Fruit fly (Drosophila melanogaster) whole organism, embryonic: ENCODE results near the gene PsGEF.

Experiments used
- Adf1 ChIP-seq: fragments of 200-800 bp; sonication (Bioruptor generic); IDR thresholded peaks from 2 replicates; pipeline ENCODE4 v1.3.6; 2022; ENCODE audit warnings: missing biosample characterization, missing genetic modification characterization
- CG10959 ChIP-seq: fragments of 200-800 bp; sonication (Bioruptor generic); IDR thresholded peaks from 2 replicates; pipeline ENCODE4 v1.3.6; 2022; ENCODE audit warnings: missing biosample characterization, missing genetic modification characterization
- CG11695 ChIP-seq: fragments of 200-800 bp; sonication (Bioruptor generic); IDR thresholded peaks from 3 replicates; pipeline ENCODE4 v1.3.6; 2022; ENCODE audit warnings: missing biosample characterization, missing genetic modification characterization
- CG12155 ChIP-seq: fragments of 200-800 bp; sonication (Bioruptor generic); optimal IDR thresholded peaks from 3 replicates; lab custom pipeline; 2016; ENCODE audit warnings: missing biosample characterization, missing genetic modification characterization
- CG12659 ChIP-seq: fragments of 200-800 bp; sonication (Bioruptor generic); optimal IDR thresholded peaks from 3 replicates; lab custom pipeline; 2017; ENCODE audit warnings: mild to moderate bottlenecking, missing biosample characterization, missing genetic modification reagents, missing genetic modification characterization
- CG13296 ChIP-seq: fragments of 200-800 bp; sonication (Bioruptor generic); optimal IDR thresholded peaks from 3 replicates; lab custom pipeline; 2018; ENCODE audit warnings: missing biosample characterization, mild to moderate bottlenecking, missing genetic modification characterization
- CG14441 ChIP-seq: fragments of 200-800 bp; sonication (Bioruptor generic); IDR thresholded peaks from 2 replicates; pipeline ENCODE4 v1.3.6; 2022; ENCODE audit warnings: missing biosample characterization, missing genetic modification characterization
- CG15011 ChIP-seq: fragments of 200-800 bp; sonication (Bioruptor generic); optimal IDR thresholded peaks from 3 replicates; lab custom pipeline; 2018; ENCODE audit warnings: missing biosample characterization, mild to moderate bottlenecking, missing genetic modification characterization
- CG15073 ChIP-seq: fragments of 200-800 bp; sonication (Bioruptor generic); optimal IDR thresholded peaks from 2 replicates; lab custom pipeline; 2016; ENCODE audit warnings: missing biosample characterization, missing genetic modification characterization
- CG17186 ChIP-seq: fragments of 200-800 bp; sonication (Bioruptor generic); optimal IDR thresholded peaks from 3 replicates; lab custom pipeline; 2017; ENCODE audit warnings: missing biosample characterization, missing genetic modification reagents, missing genetic modification characterization
- CG2116 ChIP-seq: fragments of 200-800 bp; sonication (Bioruptor generic); optimal IDR thresholded peaks from 3 replicates; lab custom pipeline; 2018; ENCODE audit warnings: missing biosample characterization, mild to moderate bottlenecking, missing genetic modification characterization
- CG2889 ChIP-seq: fragments of 200-800 bp; sonication (Bioruptor generic); IDR thresholded peaks from 3 replicates; pipeline ENCODE4 v1.3.6; 2022; ENCODE audit warnings: missing biosample characterization, missing genetic modification characterization
- CG3726 ChIP-seq: fragments of 200-800 bp; sonication (Bioruptor generic); IDR thresholded peaks from 3 replicates; pipeline ENCODE4, ENCODE4 v1.3.6; 2022; ENCODE audit warnings: missing biosample characterization, missing genetic modification characterization
- CG4730 ChIP-seq: fragments of 200-800 bp; sonication (Bioruptor generic); IDR thresholded peaks from 2 replicates; pipeline ENCODE4 v1.3.6; 2022; ENCODE audit warnings: missing biosample characterization, missing genetic modification characterization
- CG5180 ChIP-seq: fragments of 200-800 bp; sonication (Bioruptor generic); optimal IDR thresholded peaks from 3 replicates; lab custom pipeline; 2017; ENCODE audit warnings: missing biosample characterization, missing genetic modification characterization, mild to moderate bottlenecking, moderate library complexity, missing genetic modification reagents
- CG6175 ChIP-seq: fragments of 200-800 bp; sonication (Bioruptor generic); IDR thresholded peaks from 3 replicates; pipeline ENCODE4 v1.3.6; 2022; ENCODE audit warnings: missing biosample characterization, missing genetic modification characterization
- CG8944 ChIP-seq: fragments of 200-800 bp; sonication (Bioruptor generic); optimal IDR thresholded peaks from 3 replicates; lab custom pipeline; 2016; ENCODE audit warnings: missing biosample characterization, missing genetic modification characterization
- Chrac-16 ChIP-seq: fragments of 200-800 bp; sonication (Bioruptor generic); optimal IDR thresholded peaks from 3 replicates; lab custom pipeline; 2016; ENCODE audit warnings: missing biosample characterization, missing genetic modification characterization
- Fer2 ChIP-seq: fragments of 200-800 bp; sonication (Bioruptor generic); optimal IDR thresholded peaks from 2 replicates; lab custom pipeline; 2018; ENCODE audit warnings: missing biosample characterization, mild to moderate bottlenecking, missing genetic modification characterization, moderate library complexity
- Hmr ChIP-seq: fragments of 200-800 bp; sonication (Bioruptor generic); optimal IDR thresholded peaks from 3 replicates; lab custom pipeline; 2017; ENCODE audit warnings: mild to moderate bottlenecking, missing biosample characterization, missing genetic modification reagents, missing genetic modification characterization
- Hr39 ChIP-seq: fragments of >200 bp; optimal IDR thresholded peaks from 2 replicates; lab custom pipeline; 2017
- Lhr ChIP-seq: fragments of 200-800 bp; sonication (Bioruptor generic); optimal IDR thresholded peaks from 3 replicates; lab custom pipeline; 2017; ENCODE audit warnings: mild to moderate bottlenecking, missing biosample characterization, missing genetic modification reagents, missing genetic modification characterization
- MBD-R2 ChIP-seq: fragments of 200-800 bp; sonication (Bioruptor generic); IDR thresholded peaks from 2 replicates; pipeline ENCODE4 v1.3.6; 2022; ENCODE audit warnings: missing biosample characterization, missing genetic modification characterization
- Med ChIP-seq: fragments of 200-800 bp; sonication (Bioruptor generic); peaks from one replicate; lab custom pipeline; 2016; ENCODE audit warnings: missing biosample characterization, missing genetic modification characterization, mild to moderate bottlenecking, inconsistent platforms, moderate library complexity
- Mrtf ChIP-seq: fragments of 200-800 bp; sonication (Bioruptor generic); IDR thresholded peaks from 3 replicates; pipeline ENCODE4 v1.3.6; 2022; ENCODE audit warnings: missing biosample characterization, missing genetic modification characterization
- Oaz ChIP-seq: fragments of 200-800 bp; sonication (Bioruptor generic); IDR thresholded peaks from 2 replicates; pipeline ENCODE4 v1.3.6; 2022; ENCODE audit warnings: missing biosample characterization, missing genetic modification characterization
- Pdp1 ChIP-seq, 2 experiments: fragments of 200-800 bp; sonication (Bioruptor generic); optimal IDR thresholded peaks; 3 replicates each; lab custom pipeline; 2016; ENCODE audit warnings: missing biosample characterization in 2 of 2, missing genetic modification characterization in 2 of 2, mild to moderate bottlenecking in 1 of 2, moderate library complexity in 1 of 2
- Rx ChIP-seq: fragments of 200-800 bp; sonication (Bioruptor generic); IDR thresholded peaks from 2 replicates; pipeline ENCODE4 v1.3.6; 2022; ENCODE audit warnings: missing biosample characterization, missing genetic modification characterization
- Side ChIP-seq: fragments of 200-800 bp; sonication (Bioruptor generic); optimal IDR thresholded peaks from 2 replicates; lab custom pipeline; 2016; ENCODE audit warnings: missing biosample characterization, missing genetic modification characterization
- Sox102F ChIP-seq: fragments of 200-800 bp; sonication (Bioruptor generic); optimal IDR thresholded peaks from 2 replicates; lab custom pipeline; 2018; ENCODE audit warnings: missing biosample characterization, mild to moderate bottlenecking, missing genetic modification characterization, moderate library complexity
- ato ChIP-seq: fragments of 200-800 bp; sonication (Bioruptor generic); IDR thresholded peaks from 2 replicates; pipeline ENCODE4 v1.3.6; 2022; ENCODE audit warnings: missing biosample characterization, missing genetic modification characterization; ENCODE audit not compliant: partially characterized antibody
- btn ChIP-seq: fragments of 200-800 bp; sonication (Bioruptor generic); optimal IDR thresholded peaks from 2 replicates; lab custom pipeline; 2016; ENCODE audit warnings: missing biosample characterization, missing genetic modification characterization
- cas ChIP-seq: fragments of 200-800 bp; sonication (Bioruptor generic); IDR thresholded peaks from 2 replicates; pipeline ENCODE4 v1.3.6; 2022; ENCODE audit warnings: missing biosample characterization, missing genetic modification characterization
- dan ChIP-seq: fragments of 200-800 bp; sonication (Bioruptor generic); IDR thresholded peaks from 2 replicates; pipeline ENCODE4 v1.3.6; 2022; ENCODE audit warnings: missing biosample characterization, missing genetic modification characterization
- emc ChIP-seq: fragments of 200-800 bp; sonication (Bioruptor generic); optimal IDR thresholded peaks from 2 replicates; lab custom pipeline; 2016; ENCODE audit warnings: missing biosample characterization, missing genetic modification characterization
- eyg ChIP-seq: fragments of 200-800 bp; sonication (Bioruptor generic); optimal IDR thresholded peaks from 3 replicates; lab custom pipeline; 2016; ENCODE audit warnings: missing biosample characterization, missing genetic modification characterization
- gcm2 ChIP-seq: fragments of 200-800 bp; sonication (Bioruptor generic); optimal IDR thresholded peaks from 2 replicates; lab custom pipeline; 2016; ENCODE audit warnings: missing biosample characterization, missing genetic modification characterization
- hbn ChIP-seq: fragments of 200-800 bp; sonication (Bioruptor generic); IDR thresholded peaks from 2 replicates; pipeline ENCODE4 v1.3.6; 2022; ENCODE audit warnings: missing biosample characterization, missing genetic modification characterization; ENCODE audit not compliant: partially characterized antibody
- jing ChIP-seq: fragments of 200-800 bp; sonication (Bioruptor generic); optimal IDR thresholded peaks from 2 replicates; lab custom pipeline; 2018; ENCODE audit warnings: missing biosample characterization, mild to moderate bottlenecking, missing genetic modification characterization
- ken ChIP-seq: fragments of 200-800 bp; sonication (Bioruptor generic); IDR thresholded peaks from 3 replicates; pipeline ENCODE4 v1.3.6; 2022; ENCODE audit warnings: missing biosample characterization, missing genetic modification characterization
- lmd ChIP-seq: fragments of 200-800 bp; sonication (Bioruptor generic); IDR thresholded peaks from 2 replicates; pipeline ENCODE4 v1.3.6; 2022; ENCODE audit warnings: missing biosample characterization, missing genetic modification characterization
- mam ChIP-seq: fragments of 200-800 bp; sonication (Bioruptor generic); optimal IDR thresholded peaks from 3 replicates; lab custom pipeline; 2016; ENCODE audit warnings: missing biosample characterization, missing genetic modification characterization
- otp ChIP-seq: fragments of 200-800 bp; sonication (Bioruptor generic); IDR thresholded peaks from 3 replicates; pipeline ENCODE4, ENCODE4 v1.3.6; 2022; ENCODE audit warnings: missing biosample characterization, missing genetic modification characterization
- pros ChIP-seq: fragments of 200-800 bp; sonication (Bioruptor generic); optimal IDR thresholded peaks from 3 replicates; lab custom pipeline; 2019; ENCODE audit warnings: missing biosample characterization, mild to moderate bottlenecking, missing genetic modification characterization, moderate library complexity
- pzg ChIP-seq: fragments of 200-800 bp; sonication (Bioruptor generic); optimal IDR thresholded peaks from 3 replicates; lab custom pipeline; 2018; ENCODE audit warnings: missing biosample characterization, mild to moderate bottlenecking, missing genetic modification characterization, moderate library complexity
- salm ChIP-seq: fragments of 200-800 bp; sonication (Bioruptor generic); optimal IDR thresholded peaks from 2 replicates; lab custom pipeline; 2018; ENCODE audit warnings: missing biosample characterization, mild to moderate bottlenecking, missing genetic modification characterization
- sc ChIP-seq, 3 experiments: fragments of >200 bp in 2 of 3; fragments of 200-800 bp in 1 of 3; sonication (Bioruptor generic) in 1 of 3; optimal IDR thresholded peaks; 2 replicates in 2 of 3; 3 replicates in 1 of 3; lab custom pipeline; 2017; ENCODE audit warnings: mild to moderate bottlenecking in 1 of 3, missing biosample characterization in 1 of 3, missing genetic modification characterization in 1 of 3, missing genetic modification reagents in 1 of 3
- sens-2 ChIP-seq: fragments of 200-800 bp; sonication (Bioruptor generic); IDR thresholded peaks from 2 replicates; pipeline ENCODE4 v1.3.6; 2022; ENCODE audit warnings: missing biosample characterization, missing genetic modification characterization
- seq ChIP-seq: fragments of 200-800 bp; sonication (Bioruptor generic); IDR thresholded peaks from 2 replicates; pipeline ENCODE4 v1.3.6; 2022; ENCODE audit warnings: missing biosample characterization, missing genetic modification characterization
- stwl ChIP-seq: fragments of 200-800 bp; sonication (Bioruptor generic); optimal IDR thresholded peaks from 3 replicates; lab custom pipeline; 2018; ENCODE audit warnings: missing biosample characterization, mild to moderate bottlenecking, missing genetic modification characterization, moderate library complexity
- tll ChIP-seq, 2 experiments: fragments of 200-800 bp in 1 of 2; fragments of >200 bp in 1 of 2; sonication (Bioruptor generic) in 1 of 2; optimal IDR thresholded peaks; 2 replicates each; lab custom pipeline; 2017 to 2019; ENCODE audit warnings: missing biosample characterization in 2 of 2, missing genetic modification characterization in 2 of 2, mild to moderate bottlenecking in 1 of 2, moderate library complexity in 1 of 2
- tx ChIP-seq: fragments of 200-800 bp; sonication (Bioruptor generic); optimal IDR thresholded peaks from 2 replicates; lab custom pipeline; 2016; ENCODE audit warnings: missing biosample characterization, missing genetic modification characterization

The PsGEF gene

dm6 chrX:2317347-2317832 is 70.1 kb downstream of the PsGEF start (continued):
- TF ChIP-seq CG13296 (GFP tag; lab: Kevin White, UChicago) (peak; percentile 46), Chrac-16 (GFP tag; lab: Kevin White, UChicago) (no peak), ato (no peak), CG3726 (GFP tag; lab: Robert Waterston, UW) (no peak), jing (GFP tag; lab: Kevin White, UChicago) (no peak), stwl (tag; lab: Kevin White, UChicago) (no peak), CG17186 (GFP tag; lab: Kevin White, UChicago) (no peak), sens-2 (GFP tag; lab: Robert Waterston, UW) (no peak), CG15011 (GFP tag; lab: Kevin White, UChicago) (no peak), CG12155 (no peak), dan (GFP tag; lab: Robert Waterston, UW) (no peak), ken (no peak), tll (GFP tag; optimal IDR thresholded peaks at IDR 0.05; lab: Kevin White, UChicago) (no peak), Med (peak; percentile 77), cas (GFP tag; lab: Robert Waterston, UW) (no peak), CG12659 (GFP tag; lab: Kevin White, UChicago) (no peak), CG10959 (GFP tag; lab: Robert Waterston, UW) (no peak), CG6175 (GFP tag; lab: Robert Waterston, UW) (no peak), CG2889 (no peak), emc (no peak), Side (no peak), Fer2 (tag; lab: Kevin White, UChicago) (no peak), seq (GFP tag; lab: Robert Waterston, UW) (no peak; the same call in 1 of the 2 replicates), Adf1 (peak; percentile 74), Hmr (GFP tag; lab: Kevin White, UChicago) (no peak), mam (GFP tag; lab: Kevin White, UChicago) (no peak), CG5180 (GFP tag; lab: Kevin White, UChicago) (no peak), CG15073 (GFP tag; lab: Kevin White, UChicago) (no peak), pros (GFP tag; lab: Kevin White, UChicago) (peak; percentile 97), CG8944 (GFP tag; lab: Kevin White, UChicago) (no peak), Rx (GFP tag; lab: Robert Waterston, UW) (no peak), sc (optimal IDR thresholded peaks at IDR 0.05; lab: Kevin White, UChicago) (no peak), sc (GFP tag; optimal IDR thresholded peaks at IDR 0.05; lab: Kevin White, UChicago) (no peak), Mrtf (GFP tag; lab: Robert Waterston, UW) (no peak), tx (no peak), Lhr (GFP tag; lab: Kevin White, UChicago) (no peak), CG2116 (GFP tag; lab: Kevin White, UChicago) (no peak), lmd (GFP tag; lab: Robert Waterston, UW) (no peak), pzg (GFP tag; lab: Kevin White, UChicago) (no peak), MBD-R2 (GFP tag; lab: Robert Waterston, UW) (no peak), Pdp1 (GFP tag; optimal IDR thresholded peaks at IDR 0.05; lab: Kevin White, UChicago) (peak in 1 of 2 experiments; percentile 20), otp (GFP tag; lab: Robert Waterston, UW) (no peak), Hr39 (lab: Kevin White, UChicago) (peak; percentile 60), salm (tag; lab: Kevin White, UChicago) (no peak), Sox102F (GFP tag; lab: Kevin White, UChicago) (no peak), CG4730 (no peak), Oaz (no peak), CG11695 (GFP tag; lab: Robert Waterston, UW) (peak; percentile 36; the same call in 1 of the 3 replicates), gcm2 (GFP tag; lab: Kevin White, UChicago) (no peak), hbn (GFP tag; lab: Robert Waterston, UW) (no peak), eyg (GFP tag; lab: Kevin White, UChicago) (no peak), btn (GFP tag; lab: Kevin White, UChicago) (no peak), CG14441 (no peak)
